Worm (Caenorhabditis elegans) whole organism, midembryonic: Measurements from ENCODE around the gene F32H5.1.

Source experiments
- T22C8.4 ChIP-seq: fragments of 200-800 bp; sonication (Bioruptor generic); IDR thresholded peaks from 2 replicates; pipeline ENCODE4 v1.3.6; 2022; ENCODE audit warnings: missing genetic modification characterization, missing compliant biosample characterization
- cog-1 ChIP-seq: sonication (generic microtip); optimal IDR thresholded peaks from 2 replicates; lab custom pipeline; 2016; ENCODE audit warnings: missing genetic modification characterization, missing compliant biosample characterization
- flt-1 ChIP-seq: fragments of 200-800 bp; sonication (Bioruptor generic); IDR thresholded peaks from 2 replicates; pipeline ENCODE4 v1.3.6; 2022; ENCODE audit warnings: missing genetic modification characterization, missing compliant biosample characterization
- klf-2 ChIP-seq: fragments of 200-800 bp; sonication (Bioruptor generic); conservative IDR thresholded peaks from 2 replicates; pipeline ENCODE4 v1.3.6; 2022; ENCODE audit warnings: missing genetic modification reagents, missing genetic modification characterization, missing compliant biosample characterization
- med-1 ChIP-seq: sonication (generic microtip); optimal IDR thresholded peaks from 2 replicates; lab custom pipeline; 2017; ENCODE audit warnings: missing genetic modification characterization, mild to moderate bottlenecking, missing compliant biosample characterization, antibody characterized with exemption, missing genetic modification reagents; ENCODE audit not compliant: insufficient read depth
- ref-1 ChIP-seq: fragments of 200-800 bp; sonication (Bioruptor generic); conservative IDR thresholded peaks from 2 replicates; pipeline ENCODE4 v1.3.6; 2022; ENCODE audit warnings: missing genetic modification reagents, missing genetic modification characterization, missing compliant biosample characterization
- tab-1 ChIP-seq: fragments of 200-800 bp; sonication (Bioruptor generic); IDR thresholded peaks from 2 replicates; pipeline ENCODE4 v1.3.6; 2022; ENCODE audit warnings: missing genetic modification characterization, missing compliant biosample characterization
- ztf-23 ChIP-seq: fragments of 200-800 bp; sonication (Bioruptor generic); IDR thresholded peaks from 2 replicates; pipeline ENCODE4 v1.3.6; 2022; ENCODE audit warnings: missing genetic modification reagents, missing genetic modification characterization, missing compliant biosample characterization
- ztf-29 ChIP-seq: fragments of 200-800 bp; sonication (Bioruptor generic); IDR thresholded peaks from 2 replicates; pipeline ENCODE4 v1.3.6; 2022; ENCODE audit warnings: missing genetic modification reagents, missing genetic modification characterization, missing compliant biosample characterization

Gene F32H5.1

ce11 chrV:13389454-13389853 is 31.6 kb upstream of the F32H5.1 start:
- TF ChIP-seq T22C8.4 (GFP tag; lab: Robert Waterston, UW) (no peak), ref-1 (GFP tag; lab: Robert Waterston, UW) (no peak), flt-1 (GFP tag; lab: Robert Waterston, UW) (no peak), med-1 (GFP tag; lab: Kevin White, UChicago) (no peak), tab-1 (GFP tag; lab: Robert Waterston, UW) (no peak), cog-1 (tag; lab: Kevin White, UChicago) (no peak), klf-2 (GFP tag; lab: Robert Waterston, UW) (no peak), ztf-23 (GFP tag; lab: Robert Waterston, UW) (no peak), ztf-29 (no peak)

ce11 chrV:13388961-13389360 is 31.1 kb upstream of the F32H5.1 start:
- no peak for TF ChIP-seq ztf-23 (GFP tag; lab: Robert Waterston, UW)
- TF ChIP-seq tab-1 (GFP tag; lab: Robert Waterston, UW), result no peak
- no peak for TF ChIP-seq cog-1 (tag; lab: Kevin White, UChicago)
- no peak for TF ChIP-seq T22C8.4 (GFP tag; lab: Robert Waterston, UW)
- TF ChIP-seq med-1 (GFP tag; lab: Kevin White, UChicago), result no peak
- TF ChIP-seq flt-1 (GFP tag; lab: Robert Waterston, UW), result no peak
- no peak for TF ChIP-seq ref-1 (GFP tag; lab: Robert Waterston, UW)
- no peak for TF ChIP-seq ztf-29
- TF ChIP-seq klf-2 (GFP tag; lab: Robert Waterston, UW), result no peak

- TF ChIP-seq T22C8.4 (GFP tag; lab: Robert Waterston, UW), result no peak
- TF ChIP-seq ztf-23 (GFP tag; lab: Robert Waterston, UW), result no peak
- no peak for TF ChIP-seq flt-1 (GFP tag; lab: Robert Waterston, UW)
- no peak for TF ChIP-seq ref-1 (GFP tag; lab: Robert Waterston, UW)
- no peak for TF ChIP-seq tab-1 (GFP tag; lab: Robert Waterston, UW)
- TF ChIP-seq klf-2 (GFP tag; lab: Robert Waterston, UW), result no peak
- TF ChIP-seq med-1 (GFP tag; lab: Kevin White, UChicago), result no peak
- TF ChIP-seq cog-1 (tag; lab: Kevin White, UChicago), result no peak
- no peak for TF ChIP-seq ztf-29
These were observed 29.6 kb upstream of the F32H5.1 start for ce11 chrV:13387472-13387871.

- no peak for TF ChIP-seq tab-1 (GFP tag; lab: Robert Waterston, UW)
- no peak for TF ChIP-seq ref-1 (GFP tag; lab: Robert Waterston, UW)
- no peak for TF ChIP-seq med-1 (GFP tag; lab: Kevin White, UChicago)
- no peak for TF ChIP-seq T22C8.4 (GFP tag; lab: Robert Waterston, UW)
- TF ChIP-seq cog-1 (tag; lab: Kevin White, UChicago), result no peak
- TF ChIP-seq ztf-23 (GFP tag; lab: Robert Waterston, UW), result no peak
- TF ChIP-seq flt-1 (GFP tag; lab: Robert Waterston, UW), result no peak
- TF ChIP-seq ztf-29, result no peak
- TF ChIP-seq klf-2 (GFP tag; lab: Robert Waterston, UW), result no peak
These were observed 28.0 kb upstream of the F32H5.1 start, which contains the start of gene gcy-34 for ce11 chrV:13385798-13386197. TSS of gene gcy-34 (minus strand) at chrV:13385898.

ce11 chrV:13380980-13381379 is 23.1 kb upstream of the F32H5.1 start, which contains the start of gene cpz-2:
TSS of gene cpz-2 (plus strand) at chrV:13381189.
- no peak for TF ChIP-seq ztf-29
- no peak for TF ChIP-seq cog-1 (tag; lab: Kevin White, UChicago)

ce11 chrV:13380178-13380577 is 22.3 kb upstream of the F32H5.1 start, which contains the start of gene ifbp-1:
TSS of gene ifbp-1 (minus strand) at chrV:13380262.
- TF ChIP-seq ztf-29, result no peak
- no peak for TF ChIP-seq T22C8.4 (GFP tag; lab: Robert Waterston, UW)
- no peak for TF ChIP-seq ztf-23 (GFP tag; lab: Robert Waterston, UW)
- TF ChIP-seq flt-1 (GFP tag; lab: Robert Waterston, UW), result no peak
- no peak for TF ChIP-seq ref-1 (GFP tag; lab: Robert Waterston, UW)
- TF ChIP-seq klf-2 (GFP tag; lab: Robert Waterston, UW), result no peak
- no peak for TF ChIP-seq tab-1 (GFP tag; lab: Robert Waterston, UW)
- TF ChIP-seq cog-1 (tag; lab: Kevin White, UChicago), result no peak

- TF ChIP-seq med-1 (GFP tag; lab: Kevin White, UChicago), result no peak
These were observed 19.3 kb upstream of the F32H5.1 start for ce11 chrV:13377130-13377529.

ce11 chrV:13375861-13376260 is 18.0 kb upstream of the F32H5.1 start:
- TF ChIP-seq tab-1 (GFP tag; lab: Robert Waterston, UW) (no peak), med-1 (GFP tag; lab: Kevin White, UChicago) (no peak), klf-2 (GFP tag; lab: Robert Waterston, UW) (no peak), flt-1 (GFP tag; lab: Robert Waterston, UW) (no peak), cog-1 (tag; lab: Kevin White, UChicago) (no peak), ztf-23 (GFP tag; lab: Robert Waterston, UW) (no peak), ref-1 (GFP tag; lab: Robert Waterston, UW) (no peak), T22C8.4 (GFP tag; lab: Robert Waterston, UW) (no peak), ztf-29 (no peak)

ce11 chrV:13374532-13374931 is 16.7 kb upstream of the F32H5.1 start:
- TF ChIP-seq flt-1 (GFP tag; lab: Robert Waterston, UW) (peak; percentile 59; the same call in 1 of the 2 replicates), ztf-29 (no peak), klf-2 (GFP tag; lab: Robert Waterston, UW) (no peak), med-1 (GFP tag; lab: Kevin White, UChicago) (no peak), T22C8.4 (GFP tag; lab: Robert Waterston, UW) (no peak)

- TF ChIP-seq cog-1 (tag; lab: Kevin White, UChicago) (no peak), med-1 (GFP tag; lab: Kevin White, UChicago) (no peak), ztf-23 (GFP tag; lab: Robert Waterston, UW) (no peak), klf-2 (GFP tag; lab: Robert Waterston, UW) (no peak), T22C8.4 (GFP tag; lab: Robert Waterston, UW) (no peak), flt-1 (GFP tag; lab: Robert Waterston, UW) (no peak), tab-1 (GFP tag; lab: Robert Waterston, UW) (no peak), ref-1 (GFP tag; lab: Robert Waterston, UW) (no peak), ztf-29 (no peak)
These were observed 15.8 kb upstream of the F32H5.1 start for ce11 chrV:13373643-13374042.
